Fruit fly (Drosophila melanogaster) whole organism, embryonic: ENCODE data around the gene CG10185.
A peak's percentile ranks its signal among the peaks of the same experiment; 100 is the strongest.

Experiments
- Adf1 ChIP-seq: fragments of 200-800 bp; sonication (Bioruptor generic); IDR thresholded peaks from 2 replicates; pipeline ENCODE4 v1.3.6; 2022; ENCODE audit warnings: missing biosample characterization, missing genetic modification characterization
- CG10209 ChIP-seq: fragments of 200-800 bp; sonication (Bioruptor generic); optimal IDR thresholded peaks from 3 replicates; lab custom pipeline; 2017; ENCODE audit warnings: missing biosample characterization, mild to moderate bottlenecking, missing genetic modification characterization, missing genetic modification reagents
- CG1024 ChIP-seq: fragments of 200-800 bp; sonication (Bioruptor generic); IDR thresholded peaks from 2 replicates; pipeline ENCODE4 v1.3.6; 2022; ENCODE audit warnings: missing biosample characterization, missing genetic modification characterization
- CG11695 ChIP-seq: fragments of 200-800 bp; sonication (Bioruptor generic); IDR thresholded peaks from 3 replicates; pipeline ENCODE4 v1.3.6; 2022; ENCODE audit warnings: missing biosample characterization, missing genetic modification characterization
- CG11723 ChIP-seq: fragments of 200-800 bp; sonication (Bioruptor generic); optimal IDR thresholded peaks from 2 replicates; lab custom pipeline; 2017; ENCODE audit warnings: missing biosample characterization, mild to moderate bottlenecking, missing genetic modification characterization
- CG12299 ChIP-seq: fragments of 200-800 bp; sonication (Bioruptor generic); optimal IDR thresholded peaks from 2 replicates; lab custom pipeline; 2018; ENCODE audit warnings: missing biosample characterization, mild to moderate bottlenecking, missing genetic modification characterization
- CG14710 ChIP-seq: fragments of 200-800 bp; sonication (Bioruptor generic); optimal IDR thresholded peaks from 3 replicates; lab custom pipeline; 2019; ENCODE audit warnings: missing biosample characterization, mild to moderate bottlenecking, missing genetic modification characterization, moderate library complexity
- CG15601 ChIP-seq: fragments of 200-800 bp; sonication (Bioruptor generic); optimal IDR thresholded peaks from 3 replicates; lab custom pipeline; 2019; ENCODE audit warnings: missing biosample characterization, mild to moderate bottlenecking, missing genetic modification characterization, moderate library complexity
- CG17385 ChIP-seq: fragments of 200-800 bp; sonication (Bioruptor generic); optimal IDR thresholded peaks from 3 replicates; lab custom pipeline; 2018; ENCODE audit warnings: missing biosample characterization, mild to moderate bottlenecking, missing genetic modification characterization
- CG2120 ChIP-seq: fragments of 200-800 bp; sonication (Bioruptor generic); optimal IDR thresholded peaks from 3 replicates; lab custom pipeline; 2016; ENCODE audit warnings: missing biosample characterization, missing genetic modification characterization
- CG2678 ChIP-seq: fragments of 200-800 bp; sonication (Bioruptor generic); optimal IDR thresholded peaks from 3 replicates; lab custom pipeline; 2019; ENCODE audit warnings: missing biosample characterization, mild to moderate bottlenecking, missing genetic modification characterization, moderate library complexity
- CG31388 ChIP-seq: fragments of 200-800 bp; sonication (Bioruptor generic); optimal IDR thresholded peaks from 2 replicates; lab custom pipeline; 2016; ENCODE audit warnings: missing biosample characterization, missing genetic modification characterization
- CG34224 ChIP-seq: fragments of 200-800 bp; sonication (Bioruptor generic); IDR thresholded peaks from 3 replicates; pipeline ENCODE4 v1.3.6; 2022; ENCODE audit warnings: missing biosample characterization, missing genetic modification characterization; ENCODE audit not compliant: partially characterized antibody
- CG3838 ChIP-seq: fragments of 200-800 bp; sonication (Bioruptor generic); optimal IDR thresholded peaks from 3 replicates; lab custom pipeline; 2016; ENCODE audit warnings: missing biosample characterization, missing genetic modification characterization
- CG4360 ChIP-seq: fragments of 200-800 bp; sonication (Bioruptor generic); IDR thresholded peaks from 2 replicates; pipeline ENCODE4 v1.3.6; 2022; ENCODE audit warnings: missing biosample characterization, missing genetic modification characterization
- CG4707 ChIP-seq: fragments of 200-800 bp; sonication (Bioruptor generic); optimal IDR thresholded peaks from 2 replicates; lab custom pipeline; 2018; ENCODE audit warnings: missing biosample characterization, mild to moderate bottlenecking, missing genetic modification characterization, moderate library complexity
- CG4854 ChIP-seq: fragments of 200-800 bp; sonication (Bioruptor generic); optimal IDR thresholded peaks from 2 replicates; lab custom pipeline; 2016; ENCODE audit warnings: missing biosample characterization, missing genetic modification characterization, inconsistent platforms
- CG6654 ChIP-seq: fragments of 200-800 bp; sonication (Bioruptor generic); optimal IDR thresholded peaks from 2 replicates; lab custom pipeline; 2017; ENCODE audit warnings: missing biosample characterization, mild to moderate bottlenecking, missing genetic modification characterization
- CG6791 ChIP-seq: fragments of 200-800 bp; sonication (Bioruptor generic); IDR thresholded peaks from 3 replicates; pipeline ENCODE4 v1.3.6; 2022; ENCODE audit warnings: missing biosample characterization, missing genetic modification characterization; ENCODE audit not compliant: partially characterized antibody
- CG9876 ChIP-seq: fragments of 200-800 bp; sonication (Bioruptor generic); optimal IDR thresholded peaks from 2 replicates; lab custom pipeline; 2016; ENCODE audit warnings: missing biosample characterization, missing genetic modification characterization
- Chrac-16 ChIP-seq: fragments of 200-800 bp; sonication (Bioruptor generic); optimal IDR thresholded peaks from 3 replicates; lab custom pipeline; 2016; ENCODE audit warnings: missing biosample characterization, missing genetic modification characterization
- CrebB ChIP-seq: fragments of 200-800 bp; sonication (Bioruptor generic); optimal IDR thresholded peaks from 3 replicates; lab custom pipeline; 2018; ENCODE audit warnings: missing biosample characterization, mild to moderate bottlenecking, missing genetic modification characterization
- Dad ChIP-seq: fragments of 200-800 bp; sonication (Bioruptor generic); optimal IDR thresholded peaks from 3 replicates; lab custom pipeline; 2016; ENCODE audit warnings: missing biosample characterization, missing genetic modification characterization
- Dek ChIP-seq: fragments of 200-800 bp; sonication (Bioruptor generic); optimal IDR thresholded peaks from 3 replicates; lab custom pipeline; 2019; ENCODE audit warnings: missing biosample characterization, mild to moderate bottlenecking, missing genetic modification characterization, moderate library complexity
- E2f2 ChIP-seq: fragments of 200-800 bp; sonication (Bioruptor generic); IDR thresholded peaks from 2 replicates; pipeline ENCODE4 v1.3.6; 2022; ENCODE audit warnings: missing biosample characterization, missing genetic modification characterization
- Fer2 ChIP-seq: fragments of 200-800 bp; sonication (Bioruptor generic); optimal IDR thresholded peaks from 2 replicates; lab custom pipeline; 2018; ENCODE audit warnings: missing biosample characterization, mild to moderate bottlenecking, missing genetic modification characterization, moderate library complexity
- GATAe ChIP-seq: fragments of 200-800 bp; sonication (Bioruptor generic); conservative IDR thresholded peaks from 2 replicates; pipeline ENCODE4 v1.3.6; 2022; ENCODE audit warnings: missing biosample characterization, missing genetic modification characterization
- Gsc ChIP-seq: fragments of 200-800 bp; sonication (Bioruptor generic); IDR thresholded peaks from 2 replicates; pipeline ENCODE4 v1.3.6; 2022; ENCODE audit warnings: missing biosample characterization, missing genetic modification characterization
- H2.0 ChIP-seq: fragments of 200-800 bp; sonication (Bioruptor generic); IDR thresholded peaks from 2 replicates; pipeline ENCODE4 v1.3.6; 2022; ENCODE audit warnings: missing biosample characterization, missing genetic modification characterization
- HmgD ChIP-seq: fragments of 200-800 bp; sonication (Bioruptor generic); optimal IDR thresholded peaks from 3 replicates; lab custom pipeline; 2016; ENCODE audit warnings: missing biosample characterization, missing genetic modification characterization
- Lpt ChIP-seq: fragments of >200 bp; optimal IDR thresholded peaks from 2 replicates; lab custom pipeline; 2018; ENCODE audit warnings: missing biosample characterization, missing genetic modification characterization
- MTF-1 ChIP-seq: fragments of 200-800 bp; sonication (Bioruptor generic); optimal IDR thresholded peaks from 2 replicates; lab custom pipeline; 2018; ENCODE audit warnings: missing biosample characterization, mild to moderate bottlenecking, missing genetic modification characterization, borderline replicate concordance
- Ptx1 ChIP-seq: fragments of 200-800 bp; sonication (Bioruptor generic); IDR thresholded peaks from 2 replicates; pipeline ENCODE4 v1.3.6; 2022; ENCODE audit warnings: missing biosample characterization, missing genetic modification characterization
- Taf1 ChIP-seq: fragments of 200-800 bp; sonication (Bioruptor generic); IDR thresholded peaks from 2 replicates; pipeline ENCODE4 v1.3.6; 2022; ENCODE audit warnings: missing biosample characterization, missing genetic modification characterization
- Usf ChIP-seq: fragments of 200-800 bp; sonication (Bioruptor generic); optimal IDR thresholded peaks from 2 replicates; lab custom pipeline; 2017; ENCODE audit warnings: missing genotype, missing biosample characterization, missing genetic modification characterization
- Xbp1 ChIP-seq: fragments of 200-800 bp; sonication (Bioruptor generic); optimal IDR thresholded peaks from 3 replicates; lab custom pipeline; 2016; ENCODE audit warnings: missing biosample characterization, mild to moderate bottlenecking, missing genetic modification characterization
- ac ChIP-seq: fragments of 200-800 bp; sonication (Bioruptor generic); optimal IDR thresholded peaks from 3 replicates; lab custom pipeline; 2017; ENCODE audit warnings: missing biosample characterization, mild to moderate bottlenecking, missing genetic modification characterization
- al ChIP-seq: fragments of 200-800 bp; sonication (Bioruptor generic); IDR thresholded peaks from 2 replicates; pipeline ENCODE4 v1.3.6; 2022; ENCODE audit warnings: missing biosample characterization, missing genetic modification characterization
- crp ChIP-seq, 2 experiments: fragments of 200-800 bp; sonication (Bioruptor generic); optimal IDR thresholded peaks; 2 replicates in 1 of 2; 3 replicates in 1 of 2; lab custom pipeline; 2017; ENCODE audit warnings: missing biosample characterization in 2 of 2, missing genetic modification characterization in 2 of 2, mild to moderate bottlenecking in 1 of 2, moderate library complexity in 1 of 2
- da ChIP-seq: fragments of 200-800 bp; sonication (Bioruptor generic); optimal IDR thresholded peaks from 2 replicates; lab custom pipeline; 2016; ENCODE audit warnings: missing biosample characterization, missing genetic modification characterization
- disco-r ChIP-seq: fragments of 200-800 bp; sonication (Bioruptor generic); optimal IDR thresholded peaks from 2 replicates; lab custom pipeline; 2016; ENCODE audit warnings: missing biosample characterization, missing genetic modification characterization
- en ChIP-seq: fragments of 200-800 bp; sonication (Bioruptor generic); optimal IDR thresholded peaks from 2 replicates; lab custom pipeline; 2016; ENCODE audit warnings: missing biosample characterization, missing genetic modification characterization
- fd102C ChIP-seq: fragments of 200-800 bp; sonication (Bioruptor generic); optimal IDR thresholded peaks from 2 replicates; lab custom pipeline; 2018; ENCODE audit warnings: missing biosample characterization, mild to moderate bottlenecking, missing genetic modification characterization, moderate library complexity
- fu2 ChIP-seq: fragments of 200-800 bp; sonication (Bioruptor generic); optimal IDR thresholded peaks from 2 replicates; lab custom pipeline; 2016; ENCODE audit warnings: missing biosample characterization, missing genetic modification characterization
- lov ChIP-seq, 2 experiments: fragments of 200-800 bp in 1 of 2; fragments of >200 bp in 1 of 2; sonication (Bioruptor generic) in 1 of 2; IDR thresholded peaks in 1 of 2; optimal IDR thresholded peaks in 1 of 2; 2 replicates in 1 of 2; 3 replicates in 1 of 2; pipeline versions ENCODE4 v1.3.6 to Lab custom; 2017 to 2022; ENCODE audit warnings: missing biosample characterization in 1 of 2, missing genetic modification characterization in 1 of 2
- onecut ChIP-seq: fragments of 200-800 bp; sonication (Bioruptor generic); IDR thresholded peaks from 2 replicates; pipeline ENCODE4 v1.3.6; 2022; ENCODE audit warnings: missing biosample characterization, missing genetic modification characterization
- pros ChIP-seq: fragments of 200-800 bp; sonication (Bioruptor generic); optimal IDR thresholded peaks from 3 replicates; lab custom pipeline; 2019; ENCODE audit warnings: missing biosample characterization, mild to moderate bottlenecking, missing genetic modification characterization, moderate library complexity
- sens-2 ChIP-seq: fragments of 200-800 bp; sonication (Bioruptor generic); IDR thresholded peaks from 2 replicates; pipeline ENCODE4 v1.3.6; 2022; ENCODE audit warnings: missing biosample characterization, missing genetic modification characterization
- yki ChIP-seq: fragments of >200 bp; optimal IDR thresholded peaks from 3 replicates; lab custom pipeline; 2018
- zen2 ChIP-seq: fragments of 200-800 bp; sonication (Bioruptor generic); IDR thresholded peaks from 3 replicates; pipeline ENCODE4 v1.3.6; 2022; ENCODE audit warnings: missing biosample characterization, missing genetic modification characterization; ENCODE audit not compliant: partially characterized antibody

Gene CG10185

DNA sequence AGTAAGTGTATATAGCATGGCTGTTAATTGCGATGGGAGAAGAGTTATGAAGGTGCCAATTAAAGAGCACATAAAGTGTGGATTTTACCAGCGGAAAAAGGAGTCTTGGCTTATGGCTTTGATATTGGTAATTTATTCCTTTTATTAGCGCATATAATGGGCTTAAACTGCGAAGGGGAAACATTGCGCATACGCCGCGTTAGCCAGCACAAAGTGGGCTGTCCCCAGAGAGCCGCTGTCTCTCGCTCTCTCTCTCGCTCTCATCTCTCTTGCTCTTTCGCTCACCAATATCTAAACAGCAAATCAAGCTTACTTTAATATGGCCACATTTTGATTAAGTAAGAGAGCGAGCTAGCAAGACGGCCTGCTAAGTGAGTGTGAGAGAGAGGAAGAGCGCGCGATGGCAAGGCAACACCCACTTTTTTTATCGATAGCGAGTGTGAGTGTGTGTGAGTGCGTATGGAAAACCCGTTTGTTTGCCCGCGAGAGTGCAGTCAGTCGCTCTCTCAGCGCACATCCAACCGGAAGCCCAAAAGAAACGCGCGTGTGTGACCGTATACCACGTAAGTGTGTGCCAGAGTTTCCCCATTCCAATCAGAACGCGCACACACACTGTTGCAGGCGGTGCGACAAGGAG lies 41.7 kb downstream of the CG10185 start, which contains the start of gene pnr (continued):
- peak; percentile 33 for TF ChIP-seq pros (GFP tag; lab: Kevin White, UChicago)
- no peak for TF ChIP-seq fu2 (GFP tag; lab: Kevin White, UChicago)
- TF ChIP-seq GATAe, result peak; percentile 99
- TF ChIP-seq zen2 (GFP tag; lab: Robert Waterston, UW), result peak; percentile 48; the same call in 1 of the 3 replicates
- TF ChIP-seq CG4360, result peak; percentile 67
- TF ChIP-seq Xbp1 (GFP tag; lab: Kevin White, UChicago), result no peak
- no peak for TF ChIP-seq Fer2
- TF ChIP-seq CG12299 (tag; lab: Kevin White, UChicago), result no peak
- TF ChIP-seq Lpt (GFP tag; lab: Kevin White, UChicago), result no peak
- no peak for TF ChIP-seq CG4854 (GFP tag; lab: Kevin White, UChicago)
- peak; percentile 45 for TF ChIP-seq CrebB
- no peak for TF ChIP-seq yki
- TF ChIP-seq CG1024, result no peak
- TF ChIP-seq Taf1 (GFP tag; lab: Robert Waterston, UW), result no peak
- TF ChIP-seq fd102C (GFP tag; lab: Kevin White, UChicago), result no peak
- TF ChIP-seq Gsc (GFP tag; lab: Robert Waterston, UW), result no peak
- no peak for TF ChIP-seq al (GFP tag; lab: Robert Waterston, UW)
- no peak for TF ChIP-seq Usf (GFP tag; lab: Kevin White, UChicago)
- TF ChIP-seq Chrac-16 (GFP tag; lab: Kevin White, UChicago), result no peak
- no peak for TF ChIP-seq CG6654 (GFP tag; lab: Kevin White, UChicago)
- TF ChIP-seq CG15601 (tag; lab: Kevin White, UChicago), result peak; percentile 11
- no peak for TF ChIP-seq ac (GFP tag; lab: Kevin White, UChicago)
- TF ChIP-seq onecut (GFP tag; lab: Robert Waterston, UW), result peak; percentile 69
- TF ChIP-seq Adf1, result peak; percentile 58
- peak; percentile 3 for TF ChIP-seq CG9876 (GFP tag; lab: Kevin White, UChicago)
- TF ChIP-seq CG6791 (GFP tag; lab: Robert Waterston, UW), result 0 out of 3 replicates have a peak, but pooled peaks have one; percentile 18
- peak; percentile 53 for TF ChIP-seq HmgD
- TF ChIP-seq da, result no peak
- no peak for TF ChIP-seq crp (GFP tag; optimal IDR thresholded peaks at IDR 0.05; lab: Kevin White, UChicago)
- TF ChIP-seq CG2678 (tag; lab: Kevin White, UChicago), result no peak
- TF ChIP-seq CG17385 (GFP tag; lab: Kevin White, UChicago), result peak; percentile 18
- 0 out of 3 replicates have a peak, but pooled peaks have one; percentile 9 for TF ChIP-seq CG11695
- no peak for TF ChIP-seq CG10209 (GFP tag; lab: Kevin White, UChicago)
- no peak for TF ChIP-seq CG2120 (GFP tag; lab: Kevin White, UChicago)
- no peak for TF ChIP-seq H2.0 (GFP tag; lab: Robert Waterston, UW)
- no peak for TF ChIP-seq CG14710 (tag; lab: Kevin White, UChicago)
- TF ChIP-seq CG4707 (GFP tag; lab: Kevin White, UChicago), result no peak
- TF ChIP-seq MTF-1 (GFP tag; lab: Kevin White, UChicago), result no peak
- TF ChIP-seq CG3838 (GFP tag; lab: Kevin White, UChicago), result no peak
- no peak for TF ChIP-seq disco-r (GFP tag; lab: Kevin White, UChicago)
- no peak for TF ChIP-seq CG31388 (GFP tag; lab: Kevin White, UChicago)
- no peak for TF ChIP-seq en (GFP tag; lab: Kevin White, UChicago)
- TF ChIP-seq Ptx1 (GFP tag; lab: Robert Waterston, UW), result peak; percentile 35; the same call in 1 of the 2 replicates
- TF ChIP-seq lov (optimal IDR thresholded peaks at IDR 0.05; lab: Kevin White, UChicago), result no peak
- TF ChIP-seq lov (GFP tag; IDR thresholded peaks at IDR 0.05; lab: Robert Waterston, UW), result 0 out of 3 replicates have a peak, but pooled peaks have one; percentile 29
- TF ChIP-seq sens-2, result peak; percentile 12; the same call in 1 of the 2 replicates
- peak; percentile 24; the same call in 1 of the 2 replicates for TF ChIP-seq E2f2
- no peak for TF ChIP-seq Dad (GFP tag; lab: Kevin White, UChicago)
- no peak for TF ChIP-seq CG11723
- peak; percentile 54; the same call in 2 of the 3 replicates for TF ChIP-seq CG34224 (GFP tag; lab: Robert Waterston, UW)
- TF ChIP-seq Dek (tag; lab: Kevin White, UChicago), result no peak
